Worm (Caenorhabditis elegans) whole organism, L4/young adult: ENCODE results near the gene cpin-1.

Experiments used
- W03F9.2 ChIP-seq: fragments of 150-350 bp; optimal IDR thresholded peaks from 2 replicates; lab custom pipeline; 2014; ENCODE audit warnings: missing biosample characterization, missing genetic modification characterization
- dao-5 ChIP-seq: sonication (generic microtip); optimal IDR thresholded peaks from 2 replicates; lab custom pipeline; 2016; ENCODE audit warnings: missing genotype, missing genetic modification characterization, moderate library complexity, missing compliant biosample characterization
- him-1 ChIP-seq: sonication (generic microtip); optimal IDR thresholded peaks from 2 replicates; lab custom pipeline; 2016; ENCODE audit warnings: missing genotype, missing genetic modification reagents, missing genetic modification characterization, missing compliant biosample characterization

Gene cpin-1

DNA sequence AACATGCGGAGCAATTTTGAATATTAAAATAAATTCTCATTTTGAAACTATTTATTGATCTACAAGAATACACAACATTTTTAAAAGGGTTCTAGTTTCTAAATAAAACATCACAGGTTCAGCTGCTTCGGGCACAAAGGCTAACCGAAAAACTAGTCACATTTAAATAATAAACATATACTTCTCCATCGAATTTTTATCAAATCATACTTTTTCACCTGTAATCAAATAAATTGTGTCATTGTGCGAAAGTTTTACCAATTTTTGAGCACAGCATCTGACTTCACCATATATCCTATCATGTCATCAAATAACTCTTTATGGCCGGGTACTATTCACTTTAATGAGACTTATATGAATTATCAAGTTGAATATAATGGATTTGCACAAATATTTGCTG lies 39.8 kb downstream of the cpin-1 start, which contains the start of gene sru-6:
Gene sru-6, plus strand, starts transcription at position 301 of the 400 bp plus-strand sequence.
- TF ChIP-seq W03F9.2 (tag; lab: Kevin White, UChicago), result no peak
- TF ChIP-seq dao-5, result no peak
- no peak for TF ChIP-seq him-1 (tag; lab: Kevin White, UChicago)

DNA sequence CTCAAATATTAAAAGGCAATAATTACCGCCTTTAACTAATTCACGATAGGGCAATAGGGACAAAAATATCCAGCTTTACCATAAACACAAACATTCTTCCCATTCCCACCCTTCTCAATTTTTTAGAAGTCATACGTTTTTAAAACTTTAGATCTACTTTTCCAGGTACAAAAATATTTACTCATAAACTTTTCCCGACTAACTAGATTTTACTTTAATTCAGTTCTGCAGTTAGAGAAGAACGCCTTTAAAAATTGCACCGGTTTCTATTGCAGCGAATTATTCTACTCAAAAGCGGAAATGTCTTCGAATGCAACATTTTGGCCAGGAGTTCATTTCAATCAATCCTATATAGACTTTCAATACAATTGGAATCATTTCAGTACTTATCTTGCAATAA lies 45.8 kb downstream of the cpin-1 start, which contains the start of gene sru-3:
Gene sru-3, plus strand, starts transcription at position 301 of the 400 bp plus-strand sequence.
- no peak for TF ChIP-seq dao-5
- TF ChIP-seq him-1 (tag; lab: Kevin White, UChicago), result no peak
- TF ChIP-seq W03F9.2 (tag; lab: Kevin White, UChicago), result no peak

DNA sequence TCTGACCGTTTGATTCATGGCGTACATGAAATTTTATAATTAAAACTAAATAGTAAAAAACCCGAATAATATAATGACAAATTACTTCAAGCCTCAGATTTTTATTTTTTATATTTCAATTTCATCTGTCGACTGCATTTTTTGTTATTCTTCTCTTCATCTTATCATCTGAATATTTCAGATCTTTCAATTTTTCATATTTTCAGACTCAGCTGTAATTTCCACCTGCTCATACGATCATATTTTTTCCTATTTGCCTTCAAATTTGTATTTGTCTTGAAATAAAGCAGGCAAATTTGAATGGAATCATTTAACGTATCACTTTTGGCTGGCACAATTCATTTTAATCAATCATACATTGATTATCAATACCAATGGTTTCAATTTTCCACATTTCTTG lies 47.6 kb downstream of the cpin-1 start, which contains the start of gene sru-4:
Gene sru-4, plus strand, starts transcription at position 301 of the 400 bp plus-strand sequence.
- no peak for TF ChIP-seq him-1 (tag; lab: Kevin White, UChicago)
- TF ChIP-seq dao-5, result no peak
- TF ChIP-seq W03F9.2 (tag; lab: Kevin White, UChicago), result no peak

DNA sequence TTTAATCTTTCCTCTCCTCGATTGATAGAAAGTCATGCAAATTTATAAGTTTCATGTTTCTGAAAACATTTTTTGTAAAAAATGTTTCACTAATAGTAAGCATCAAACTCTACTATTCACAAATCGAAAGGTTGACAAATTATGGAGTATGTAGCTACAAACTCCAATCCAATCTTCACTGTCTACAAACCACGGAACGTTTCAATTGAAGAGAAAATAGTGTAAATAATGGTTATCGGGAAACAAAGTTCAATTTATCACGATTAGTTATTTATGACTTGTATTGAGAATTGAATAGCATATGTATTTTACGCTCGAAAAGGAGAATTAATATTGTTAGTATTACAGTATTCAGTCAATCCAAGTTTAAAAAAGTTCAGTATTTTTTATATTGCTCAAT lies 49.2 kb downstream of the cpin-1 start:
- TF ChIP-seq dao-5, result no peak
- TF ChIP-seq him-1 (tag; lab: Kevin White, UChicago), result no peak
- no peak for TF ChIP-seq W03F9.2 (tag; lab: Kevin White, UChicago)

DNA sequence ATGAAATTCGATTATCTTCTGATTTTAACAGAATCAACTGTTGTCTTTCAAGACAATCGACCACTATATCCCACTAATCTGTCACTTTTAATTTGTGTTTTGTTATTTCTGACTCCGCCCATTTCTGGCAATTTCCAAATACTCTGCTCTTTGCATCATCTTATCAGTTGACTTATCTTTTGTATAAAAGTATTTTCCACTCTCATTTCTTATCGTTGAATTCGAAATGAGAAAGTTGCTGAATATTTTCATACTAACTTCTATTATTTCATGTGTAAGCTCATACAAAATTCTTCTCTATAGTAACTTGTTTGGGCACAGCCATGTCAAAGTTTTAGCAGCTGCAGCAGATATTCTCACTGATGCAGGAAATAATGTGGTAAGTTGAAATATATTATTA lies 49.6 kb downstream of the cpin-1 start, which contains the start of gene ugt-21:
Gene ugt-21, plus strand, starts transcription at position 212 of the 400 bp plus-strand sequence.
- TF ChIP-seq dao-5 (no peak), W03F9.2 (tag; lab: Kevin White, UChicago) (no peak), him-1 (tag; lab: Kevin White, UChicago) (no peak)
